Fruit fly (Drosophila melanogaster) whole organism, wandering third instar larva: ENCODE data around the gene CG33642.

Source experiments
- Abd-B ChIP-seq: fragments of >200 bp; optimal IDR thresholded peaks from 2 replicates; lab custom pipeline; 2017; ENCODE audit warnings: missing biosample characterization, missing genetic modification characterization
- Hr78 ChIP-seq: fragments of >200 bp; optimal IDR thresholded peaks from 2 replicates; lab custom pipeline; 2017; ENCODE audit warnings: missing biosample characterization, missing genetic modification characterization
- usp ChIP-seq: fragments of >200 bp; optimal IDR thresholded peaks from 2 replicates; lab custom pipeline; 2017; ENCODE audit warnings: missing biosample characterization, missing genetic modification characterization

- no peak for TF ChIP-seq Abd-B (GFP tag; lab: Kevin White, UChicago)
- no peak for TF ChIP-seq Hr78 (GFP tag; lab: Kevin White, UChicago)
- no peak for TF ChIP-seq usp (GFP tag; lab: Kevin White, UChicago)
Observed at dm6 chr2L:13510870-13511867, 18.6 kb upstream of the CG33642 start.
